Worm (Caenorhabditis elegans): ENCODE data around the gene nhr-155.

The nhr-155 gene

ce11 chrV:559940-560339, 20.7 kb downstream of the nhr-155 start, which contains the start of gene srx-7:
TSS of gene srx-7 (plus strand) at chrV:560195.
- no peak for TF ChIP-seq elt-3 (tag; optimal IDR thresholded peaks at IDR 0.05)
- no peak for TF ChIP-seq ztf-4 (tag; optimal IDR thresholded peaks at IDR 0.05)
- no peak for TF ChIP-seq gmeb-1 (tag; optimal IDR thresholded peaks at IDR 0.05)
- no peak for TF ChIP-seq snpc-4 (tag; optimal IDR thresholded peaks at IDR 0.05)
- TF ChIP-seq unc-55 (GFP tag; optimal IDR thresholded peaks at IDR 0.05), result no peak
- no peak for TF ChIP-seq nhr-129 (tag; optimal IDR thresholded peaks at IDR 0.05)

DNA sequence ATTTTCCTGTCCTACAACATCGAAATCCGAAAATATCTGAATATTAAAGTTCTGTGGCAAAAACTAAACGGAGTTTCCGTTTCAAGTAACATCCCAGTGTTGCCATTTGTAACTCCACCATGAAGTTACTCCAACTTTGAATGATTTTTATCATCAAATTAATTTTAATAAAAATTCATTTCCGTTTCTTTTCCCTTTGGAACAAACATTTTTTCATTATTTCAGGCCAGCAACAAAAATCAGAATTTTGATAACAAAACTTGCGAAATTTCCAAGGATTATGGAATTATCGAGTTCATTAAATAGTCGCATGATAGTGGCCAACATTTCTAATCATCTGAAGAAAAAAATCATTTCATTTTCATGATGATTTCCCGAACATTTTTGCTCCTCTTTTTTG, 23.6 kb downstream of the nhr-155 start, which contains the start of gene C14C6.2:
TSS of gene C14C6.2 (plus strand) at position 301 of the 400 bp plus-strand sequence.
- no peak for TF ChIP-seq skn-1 (tag; optimal IDR thresholded peaks at IDR 0.05)
- TF ChIP-seq nhr-11 (tag; optimal IDR thresholded peaks at IDR 0.05), result no peak
- no peak for TF ChIP-seq unc-62 (GFP tag; optimal IDR thresholded peaks at IDR 0.05)
- TF ChIP-seq nhr-21 (tag; optimal IDR thresholded peaks at IDR 0.05), result no peak
- TF ChIP-seq lin-13 (GFP tag; optimal IDR thresholded peaks at IDR 0.05), result no peak
- no peak for TF ChIP-seq unc-39 (tag; optimal IDR thresholded peaks at IDR 0.05)
- no peak for TF ChIP-seq zag-1 (tag; optimal IDR thresholded peaks at IDR 0.05)
- no peak for TF ChIP-seq Y55F3AM.14 (GFP tag; optimal IDR thresholded peaks at IDR 0.05)
- TF ChIP-seq sem-4 (tag; optimal IDR thresholded peaks at IDR 0.05), result no peak
- no peak for TF ChIP-seq ama-1 (optimal IDR thresholded peaks at IDR 0.05)
- TF ChIP-seq C34F6.9 (tag; optimal IDR thresholded peaks at IDR 0.05), result no peak
- no peak for TF ChIP-seq elt-3 (tag; optimal IDR thresholded peaks at IDR 0.05)
- no peak for TF ChIP-seq nhr-25 (tag; optimal IDR thresholded peaks at IDR 0.05)
- no peak for TF ChIP-seq ztf-4 (tag; optimal IDR thresholded peaks at IDR 0.05)
- no peak for TF ChIP-seq nhr-10 (tag; optimal IDR thresholded peaks at IDR 0.05)
- TF ChIP-seq sma-9 (GFP tag; optimal IDR thresholded peaks at IDR 0.05), result no peak
- TF ChIP-seq sma-9 (tag; optimal IDR thresholded peaks at IDR 0.05), result no peak
- TF ChIP-seq lin-11 (tag; optimal IDR thresholded peaks at IDR 0.05), result no peak
- TF ChIP-seq mdl-1 (tag; optimal IDR thresholded peaks at IDR 0.05), result no peak

DNA sequence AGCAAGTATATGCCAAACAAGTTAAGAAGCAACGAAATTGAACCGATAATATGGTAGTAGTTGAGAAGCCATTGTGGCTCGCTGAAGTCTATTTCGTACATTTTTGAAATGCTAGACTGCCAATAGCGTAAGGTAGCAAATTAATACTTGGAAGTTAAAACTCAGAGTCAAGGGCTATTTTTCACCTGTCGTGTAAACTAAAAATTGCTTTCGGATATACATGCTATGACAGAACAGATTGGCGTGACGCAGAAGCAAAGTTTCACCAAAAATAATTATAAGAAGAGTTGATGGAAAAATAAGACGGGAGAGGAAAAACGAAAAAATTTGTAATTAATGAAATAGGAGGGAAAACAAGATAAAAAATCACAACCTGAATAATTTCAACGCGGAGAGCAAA, 26.7 kb downstream of the nhr-155 start, which contains the start of gene sri-73:
TSS of gene sri-73 (minus strand) at position 101 of the 400 bp plus-strand sequence.
- no peak for TF ChIP-seq ama-1 (optimal IDR thresholded peaks at IDR 0.05)
- TF ChIP-seq sem-4 (tag; optimal IDR thresholded peaks at IDR 0.05), result no peak
- no peak for TF ChIP-seq blmp-1 (tag; optimal IDR thresholded peaks at IDR 0.05; ENCODE audit: insufficient read depth)
- no peak for TF ChIP-seq aly-2 (tag; optimal IDR thresholded peaks at IDR 0.05)
- TF ChIP-seq snpc-4 (tag; optimal IDR thresholded peaks at IDR 0.05), result no peak
- TF ChIP-seq skn-1 (tag; optimal IDR thresholded peaks at IDR 0.05), result no peak
- no peak for TF ChIP-seq nhr-23 (tag; optimal IDR thresholded peaks at IDR 0.05)
- no peak for TF ChIP-seq mab-5 (tag; optimal IDR thresholded peaks at IDR 0.05)

- TF ChIP-seq mdl-1 (tag; optimal IDR thresholded peaks at IDR 0.05), result no peak
- no peak for TF ChIP-seq unc-55 (GFP tag; optimal IDR thresholded peaks at IDR 0.05)
- TF ChIP-seq nhr-10 (tag; optimal IDR thresholded peaks at IDR 0.05), result no peak
- TF ChIP-seq ama-1 (optimal IDR thresholded peaks at IDR 0.05), result no peak
- no peak for TF ChIP-seq nhr-6 (tag; optimal IDR thresholded peaks at IDR 0.05)
- no peak for TF ChIP-seq R02D3.7 (tag; optimal IDR thresholded peaks at IDR 0.05)
- no peak for TF ChIP-seq crh-2 (tag; optimal IDR thresholded peaks at IDR 0.05)
- no peak for TF ChIP-seq lsy-2 (tag; optimal IDR thresholded peaks at IDR 0.05)
- TF ChIP-seq ztf-1 (GFP tag; conservative IDR thresholded peaks at IDR 0.05), result no peak
Measured at ce11 chrV:568105-568504, 28.8 kb downstream of the nhr-155 start, which contains the start of gene sri-72. TSS of gene sri-72 (minus strand) at chrV:568205.

DNA sequence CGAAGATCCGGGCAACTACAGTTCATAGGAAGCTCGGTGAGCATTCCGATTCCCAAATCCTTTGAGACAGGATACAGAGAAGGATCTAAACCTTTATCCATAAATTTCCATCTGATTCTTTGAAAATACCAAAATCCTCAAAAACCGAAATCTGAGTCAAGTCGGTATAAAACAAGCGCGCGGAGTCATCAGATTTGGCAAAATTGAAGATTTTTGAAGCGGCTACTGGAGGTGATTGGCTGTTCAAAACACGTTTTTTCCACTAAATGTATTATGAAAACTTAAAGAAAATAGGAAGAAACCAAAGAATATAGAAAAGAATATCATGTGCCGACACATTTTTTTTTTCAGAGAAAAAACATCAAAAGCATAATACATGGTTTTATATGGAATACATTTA, 35.4 kb downstream of the nhr-155 start, which contains the start of gene C14C6.13:
TSS of gene C14C6.13 (minus strand) at position 101 of the 400 bp plus-strand sequence.
- TF ChIP-seq fos-1 (tag; optimal IDR thresholded peaks at IDR 0.05) (no peak), ztf-1 (GFP tag; conservative IDR thresholded peaks at IDR 0.05) (no peak), unc-62 (GFP tag; optimal IDR thresholded peaks at IDR 0.05) (no peak), mbf-1 (tag; optimal IDR thresholded peaks at IDR 0.05) (no peak), sma-3 (GFP tag; optimal IDR thresholded peaks at IDR 0.05) (no peak), nhr-12 (tag; optimal IDR thresholded peaks at IDR 0.05) (no peak), nhr-11 (tag; optimal IDR thresholded peaks at IDR 0.05) (no peak), skn-1 (tag; optimal IDR thresholded peaks at IDR 0.05) (no peak), ceh-16 (tag; optimal IDR thresholded peaks at IDR 0.05) (no peak), ceh-82 (tag; optimal IDR thresholded peaks at IDR 0.05) (no peak), elt-1 (tag; optimal IDR thresholded peaks at IDR 0.05) (no peak), egl-27 (tag; optimal IDR thresholded peaks at IDR 0.05) (no peak), nhr-25 (tag; optimal IDR thresholded peaks at IDR 0.05) (no peak)
